Fruit fly (Drosophila melanogaster) whole organism, wandering third instar larva: ENCODE results near the gene Tango6.

ENCODE experiments used
- Jra ChIP-seq: sonication (Bioruptor generic); optimal IDR thresholded peaks from 2 replicates; lab custom pipeline; 2016; ENCODE audit warnings: missing biosample characterization, missing genetic modification characterization
- Myc ChIP-seq: fragments of >200 bp; optimal IDR thresholded peaks from 2 replicates; lab custom pipeline; 2017
- psq ChIP-seq: fragments of 200-800 bp; sonication (Bioruptor generic); optimal IDR thresholded peaks from 3 replicates; lab custom pipeline; 2017; ENCODE audit warnings: missing biosample characterization, mild to moderate bottlenecking, missing genetic modification characterization, moderate library complexity
- usp ChIP-seq: fragments of >200 bp; optimal IDR thresholded peaks from 2 replicates; lab custom pipeline; 2017; ENCODE audit warnings: missing biosample characterization, missing genetic modification characterization

DNA sequence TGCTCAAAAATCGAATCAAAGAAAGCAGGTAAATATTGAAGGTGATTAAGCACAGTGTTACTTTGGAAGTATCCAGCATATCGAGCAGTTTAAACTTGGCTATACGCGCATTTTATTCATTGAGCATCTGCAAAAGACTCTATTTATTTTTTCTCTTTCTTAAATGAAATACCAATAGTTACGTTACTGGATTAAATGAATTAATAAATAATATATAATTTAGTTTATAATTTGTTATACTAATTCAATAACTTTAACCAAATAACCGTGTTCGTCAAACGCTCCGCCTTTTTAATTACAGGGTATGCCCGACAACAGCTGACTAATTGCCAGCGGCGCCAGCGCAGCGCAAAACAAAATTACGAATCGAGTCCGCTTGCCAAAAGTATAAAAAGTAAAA is 2.0 kb upstream of the Tango6 start:
- no peak for TF ChIP-seq Jra (GFP tag; lab: Kevin White, UChicago)
- peak; percentile 60 for TF ChIP-seq psq (GFP tag; lab: Kevin White, UChicago)
- no peak for TF ChIP-seq usp (GFP tag; lab: Kevin White, UChicago)
- TF ChIP-seq Myc (lab: Kevin White, UChicago) = no peak
